Worm (Caenorhabditis elegans): Measurements from ENCODE around the gene F35D11.3.

The F35D11.3 gene

DNA sequence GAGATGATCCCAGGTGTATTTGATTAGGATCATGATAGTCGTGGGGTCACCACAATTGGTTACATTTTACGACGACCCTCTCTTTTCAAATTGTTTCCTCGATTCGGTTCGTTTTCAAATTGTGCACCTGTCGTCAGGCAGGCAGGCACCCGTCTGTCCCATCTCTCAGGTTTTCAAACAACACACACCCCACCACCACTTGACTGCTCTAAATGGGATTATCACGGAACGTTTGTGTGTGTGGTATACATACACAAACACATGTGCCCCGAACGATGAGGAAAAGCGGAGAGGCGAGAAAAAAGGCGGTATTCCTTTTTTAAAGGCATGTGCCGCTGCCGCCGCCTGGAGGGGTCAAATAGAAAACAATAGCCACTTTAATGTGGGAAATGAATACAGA lies 22.8 kb upstream of the F35D11.3 start:
- TF ChIP-seq sea-1 (GFP tag; conservative IDR thresholded peaks at IDR 0.05), result no peak
- TF ChIP-seq tra-4 (tag; optimal IDR thresholded peaks at IDR 0.05), result no peak
- no peak for TF ChIP-seq tbx-11 (GFP tag; IDR thresholded peaks at IDR 0.05)
- peak; percentile 10 for TF ChIP-seq hmg-4 (GFP tag; optimal IDR thresholded peaks at IDR 0.05)
- no peak for TF ChIP-seq ama-1 (optimal IDR thresholded peaks at IDR 0.05)
- no peak for TF ChIP-seq tbx-37 (GFP tag; conservative IDR thresholded peaks at IDR 0.05)
- no peak for TF ChIP-seq flt-1 (GFP tag; IDR thresholded peaks at IDR 0.05)
- no peak for TF ChIP-seq F13C5.2 (tag; optimal IDR thresholded peaks at IDR 0.05)
- no peak for TF ChIP-seq hmbx-1 (tag; optimal IDR thresholded peaks at IDR 0.05)
- no peak for TF ChIP-seq ets-7 (tag; optimal IDR thresholded peaks at IDR 0.05)
- peak; percentile 54 for TF ChIP-seq ceh-36 (tag; optimal IDR thresholded peaks at IDR 0.05)
- TF ChIP-seq scrt-1 (GFP tag; IDR thresholded peaks at IDR 0.05), result no peak
- no peak for TF ChIP-seq hnd-1 (tag; optimal IDR thresholded peaks at IDR 0.05)
- no peak for TF ChIP-seq pes-1 (GFP tag; IDR thresholded peaks at IDR 0.05)
- TF ChIP-seq ceh-13 (GFP tag; optimal IDR thresholded peaks at IDR 0.05), result no peak
- TF ChIP-seq B0310.2 (tag; optimal IDR thresholded peaks at IDR 0.05), result no peak

DNA sequence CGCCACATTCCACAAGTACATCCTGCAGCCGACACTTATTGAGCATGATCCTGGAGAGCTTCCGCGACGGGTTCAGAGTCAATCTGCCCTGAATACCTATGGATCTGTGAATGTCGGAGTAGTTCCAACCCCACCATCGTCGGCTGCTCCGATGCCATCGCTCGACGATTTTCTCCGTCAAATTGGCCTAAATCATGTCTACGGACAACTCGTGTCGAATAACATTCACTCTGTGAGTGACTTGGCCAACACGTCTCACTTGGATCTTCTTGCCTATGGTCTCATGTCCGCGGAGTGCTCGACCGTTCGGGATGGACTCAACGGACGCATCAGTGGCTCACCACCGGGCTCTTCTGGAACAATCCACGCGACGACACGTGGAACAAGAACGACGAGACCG lies 18.1 kb upstream of the F35D11.3 start:
- TF ChIP-seq tbx-11 (GFP tag; IDR thresholded peaks at IDR 0.05) (no peak), pes-1 (GFP tag; IDR thresholded peaks at IDR 0.05) (no peak), flt-1 (GFP tag; IDR thresholded peaks at IDR 0.05) (no peak), scrt-1 (GFP tag; IDR thresholded peaks at IDR 0.05) (no peak), hmbx-1 (tag; optimal IDR thresholded peaks at IDR 0.05) (no peak), ets-7 (tag; optimal IDR thresholded peaks at IDR 0.05) (no peak), sea-1 (GFP tag; conservative IDR thresholded peaks at IDR 0.05) (no peak), B0310.2 (tag; optimal IDR thresholded peaks at IDR 0.05) (no peak), hnd-1 (tag; optimal IDR thresholded peaks at IDR 0.05) (no peak), F13C5.2 (tag; optimal IDR thresholded peaks at IDR 0.05) (no peak), ama-1 (optimal IDR thresholded peaks at IDR 0.05) (no peak), hmg-4 (GFP tag; optimal IDR thresholded peaks at IDR 0.05) (no peak)

DNA sequence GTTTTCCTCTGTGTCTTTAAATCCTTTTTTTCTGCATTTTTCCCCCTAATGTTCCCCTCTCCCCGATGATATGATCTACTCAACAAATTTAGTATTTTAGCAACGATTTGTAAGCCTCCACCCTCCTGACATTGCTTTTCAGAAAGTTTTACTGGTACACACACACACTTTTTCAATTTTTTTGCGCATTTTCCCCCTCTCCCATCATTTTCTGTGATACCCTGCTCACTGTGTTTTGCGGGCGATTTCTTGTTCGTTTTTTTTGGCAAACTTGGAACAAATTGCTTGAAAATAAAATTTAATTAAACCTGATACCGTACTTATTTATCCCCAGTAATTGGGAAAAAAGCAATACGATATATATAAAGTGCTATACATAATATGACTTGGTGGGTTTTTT lies 17.5 kb upstream of the F35D11.3 start:
- TF ChIP-seq ets-7 (tag; optimal IDR thresholded peaks at IDR 0.05) (no peak), ama-1 (optimal IDR thresholded peaks at IDR 0.05) (peak; percentile 29)

DNA sequence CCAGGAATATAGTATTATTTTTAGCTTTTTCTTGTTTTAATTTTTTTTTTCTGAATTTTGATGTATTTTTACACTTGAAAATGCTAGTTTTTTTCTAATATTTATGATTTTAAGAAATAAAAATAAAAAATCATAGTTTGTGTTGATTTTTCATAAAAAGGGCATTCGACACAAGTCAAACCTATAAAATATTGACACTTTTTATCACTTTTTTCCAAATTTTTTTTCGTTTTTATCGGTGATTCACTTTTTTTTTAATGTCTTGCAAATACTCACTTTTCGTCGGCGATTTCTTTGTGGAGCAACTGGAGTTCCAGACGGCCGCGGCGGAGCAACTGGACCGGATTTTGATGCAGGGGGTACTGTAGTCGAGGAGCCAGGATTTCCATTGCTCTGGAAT lies 10.7 kb upstream of the F35D11.3 start:
- TF ChIP-seq pes-1 (GFP tag; IDR thresholded peaks at IDR 0.05) (no peak), ama-1 (optimal IDR thresholded peaks at IDR 0.05) (no peak), hmbx-1 (tag; optimal IDR thresholded peaks at IDR 0.05) (no peak), ets-7 (tag; optimal IDR thresholded peaks at IDR 0.05) (no peak), aly-1 (tag; optimal IDR thresholded peaks at IDR 0.05) (no peak), tbx-11 (GFP tag; IDR thresholded peaks at IDR 0.05) (no peak), tbx-37 (GFP tag; conservative IDR thresholded peaks at IDR 0.05) (no peak), ceh-36 (tag; optimal IDR thresholded peaks at IDR 0.05) (no peak), ceh-13 (GFP tag; optimal IDR thresholded peaks at IDR 0.05) (no peak), hnd-1 (tag; optimal IDR thresholded peaks at IDR 0.05) (no peak), F13C5.2 (tag; optimal IDR thresholded peaks at IDR 0.05) (no peak), tra-4 (tag; optimal IDR thresholded peaks at IDR 0.05) (no peak), sea-1 (GFP tag; conservative IDR thresholded peaks at IDR 0.05) (no peak), flt-1 (GFP tag; IDR thresholded peaks at IDR 0.05) (no peak), scrt-1 (GFP tag; IDR thresholded peaks at IDR 0.05) (no peak), B0310.2 (tag; optimal IDR thresholded peaks at IDR 0.05) (no peak), hmg-4 (GFP tag; optimal IDR thresholded peaks at IDR 0.05) (no peak)

DNA sequence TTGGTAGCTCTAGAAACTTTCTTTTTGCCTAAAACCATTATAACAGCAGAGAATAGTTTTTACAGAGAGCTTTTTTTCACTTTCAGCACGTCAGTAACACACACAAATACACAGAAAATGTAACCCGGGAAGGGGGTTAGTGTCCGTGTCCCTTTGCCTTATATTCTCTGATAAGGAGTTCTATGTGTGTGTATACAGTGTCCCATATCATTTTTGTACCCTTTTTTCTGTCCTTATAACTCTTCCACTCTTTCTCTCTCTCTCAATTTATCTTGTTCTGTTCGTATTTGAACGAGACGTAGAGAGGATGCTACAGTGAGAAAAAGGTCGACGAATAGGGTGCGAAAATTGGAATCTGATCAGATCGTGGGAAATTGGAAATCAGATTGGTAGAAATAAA lies 9.4 kb upstream of the F35D11.3 start:
- TF ChIP-seq flt-1 (GFP tag; IDR thresholded peaks at IDR 0.05) (no peak), scrt-1 (GFP tag; IDR thresholded peaks at IDR 0.05) (no peak), aly-1 (tag; optimal IDR thresholded peaks at IDR 0.05) (no peak), tra-4 (tag; optimal IDR thresholded peaks at IDR 0.05) (no peak), ceh-36 (tag; optimal IDR thresholded peaks at IDR 0.05) (no peak), ets-7 (tag; optimal IDR thresholded peaks at IDR 0.05) (no peak), sea-1 (GFP tag; conservative IDR thresholded peaks at IDR 0.05) (no peak), B0310.2 (tag; optimal IDR thresholded peaks at IDR 0.05) (no peak), pes-1 (GFP tag; IDR thresholded peaks at IDR 0.05) (no peak), ceh-13 (GFP tag; optimal IDR thresholded peaks at IDR 0.05) (no peak)

ce11 chrII:4599838-4600237 lies 8.3 kb upstream of the F35D11.3 start:
- TF ChIP-seq ceh-13 (GFP tag; optimal IDR thresholded peaks at IDR 0.05) (no peak), F13C5.2 (tag; optimal IDR thresholded peaks at IDR 0.05) (no peak), tbx-11 (GFP tag; IDR thresholded peaks at IDR 0.05) (no peak), B0310.2 (tag; optimal IDR thresholded peaks at IDR 0.05) (no peak), tra-4 (tag; optimal IDR thresholded peaks at IDR 0.05) (no peak), ceh-36 (tag; optimal IDR thresholded peaks at IDR 0.05) (no peak), hmg-4 (GFP tag; optimal IDR thresholded peaks at IDR 0.05) (no peak), flt-1 (GFP tag; IDR thresholded peaks at IDR 0.05) (no peak), tbx-37 (GFP tag; conservative IDR thresholded peaks at IDR 0.05) (no peak), scrt-1 (GFP tag; IDR thresholded peaks at IDR 0.05) (no peak), sea-1 (GFP tag; conservative IDR thresholded peaks at IDR 0.05) (no peak), ets-7 (tag; optimal IDR thresholded peaks at IDR 0.05) (no peak), pes-1 (GFP tag; IDR thresholded peaks at IDR 0.05) (no peak), ama-1 (optimal IDR thresholded peaks at IDR 0.05) (no peak), aly-1 (tag; optimal IDR thresholded peaks at IDR 0.05) (no peak), hnd-1 (tag; optimal IDR thresholded peaks at IDR 0.05) (no peak), hmbx-1 (tag; optimal IDR thresholded peaks at IDR 0.05) (no peak)

DNA sequence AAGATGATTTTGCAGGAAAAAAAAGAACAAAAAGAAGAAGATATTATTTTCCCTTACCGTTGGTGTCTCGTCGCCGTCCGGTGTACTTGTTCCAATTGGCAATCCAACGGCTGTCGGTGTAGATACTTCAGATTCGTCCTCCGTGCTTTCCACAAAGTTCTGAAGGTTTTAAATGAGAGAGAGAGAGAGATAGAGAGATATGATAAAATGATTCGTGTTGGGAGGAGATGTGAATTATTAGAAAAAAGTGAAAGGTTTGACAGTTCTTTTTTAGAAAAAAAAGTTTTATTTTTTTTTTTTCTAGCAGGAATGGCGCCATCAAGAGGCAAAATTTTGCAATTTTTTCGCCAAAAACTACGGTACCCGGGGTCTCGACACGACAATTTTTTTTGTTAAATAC lies 7.9 kb upstream of the F35D11.3 start:
- TF ChIP-seq hmg-4 (GFP tag; optimal IDR thresholded peaks at IDR 0.05) (no peak), pes-1 (GFP tag; IDR thresholded peaks at IDR 0.05) (no peak), B0310.2 (tag; optimal IDR thresholded peaks at IDR 0.05) (no peak), hmbx-1 (tag; optimal IDR thresholded peaks at IDR 0.05) (no peak), flt-1 (GFP tag; IDR thresholded peaks at IDR 0.05) (no peak), F13C5.2 (tag; optimal IDR thresholded peaks at IDR 0.05) (no peak), tbx-11 (GFP tag; IDR thresholded peaks at IDR 0.05) (no peak), tbx-37 (GFP tag; conservative IDR thresholded peaks at IDR 0.05) (no peak), ama-1 (optimal IDR thresholded peaks at IDR 0.05) (no peak), ceh-36 (tag; optimal IDR thresholded peaks at IDR 0.05) (no peak), scrt-1 (GFP tag; IDR thresholded peaks at IDR 0.05) (no peak), aly-1 (tag; optimal IDR thresholded peaks at IDR 0.05) (no peak), ets-7 (tag; optimal IDR thresholded peaks at IDR 0.05) (no peak), sea-1 (GFP tag; conservative IDR thresholded peaks at IDR 0.05) (no peak)
